Worm (Caenorhabditis elegans): ENCODE measurements around the gene ced-13.

- no peak for TF ChIP-seq nhr-237 (tag; optimal IDR thresholded peaks at IDR 0.05)
- TF ChIP-seq pha-4 (tag; optimal IDR thresholded peaks at IDR 0.05) = no peak
- TF ChIP-seq snpc-4 (tag; optimal IDR thresholded peaks at IDR 0.05) = no peak
- TF ChIP-seq sptf-1 (tag; optimal IDR thresholded peaks at IDR 0.05) = no peak
- no peak for TF ChIP-seq nhr-28 (tag; optimal IDR thresholded peaks at IDR 0.05)
- no peak for TF ChIP-seq nhr-12 (tag; optimal IDR thresholded peaks at IDR 0.05)
- no peak for TF ChIP-seq lin-32 (GFP tag; optimal IDR thresholded peaks at IDR 0.05)
- no peak for TF ChIP-seq unc-62 (GFP tag; optimal IDR thresholded peaks at IDR 0.05)
- TF ChIP-seq lin-13 (tag; optimal IDR thresholded peaks at IDR 0.05) = no peak
- TF ChIP-seq ztf-11 (tag; optimal IDR thresholded peaks at IDR 0.05) = no peak
- TF ChIP-seq tbx-8 (GFP tag; optimal IDR thresholded peaks at IDR 0.05) = no peak
These were observed 9.0 kb upstream of the ced-13 start for ce11 chrX:8308491-8308890.
